Worm (Caenorhabditis elegans) whole organism, L4 larva: Measurements from ENCODE around the gene R04E5.8.
A peak's percentile ranks its signal among the peaks of the same experiment; 100 is the strongest.

Experiments
- F37D6.2 ChIP-seq: sonication (generic microtip); optimal IDR thresholded peaks from 2 replicates; lab custom pipeline; 2016; ENCODE audit warnings: mild to moderate bottlenecking, missing genetic modification characterization, missing compliant biosample characterization
- Y75B8A.6 ChIP-seq: fragments of 200-800 bp; sonication (Bioruptor generic); IDR thresholded peaks from 2 replicates; pipeline ENCODE4 v1.3.6; 2022; ENCODE audit warnings: missing genetic modification reagents, missing genetic modification characterization, missing compliant biosample characterization
- ZK337.2 ChIP-seq: fragments of 200-800 bp; sonication (Bioruptor generic); IDR thresholded peaks from 2 replicates; pipeline ENCODE4 v1.3.6; 2022; ENCODE audit warnings: missing genetic modification reagents, missing genetic modification characterization, missing compliant biosample characterization
- ZK546.5 ChIP-seq, 2 experiments: sonication (generic microtip); optimal IDR thresholded peaks; 2 replicates each; lab custom pipeline; 2017; ENCODE audit warnings: missing biosample characterization in 2 of 2, missing genetic modification characterization in 2 of 2
- aha-1 ChIP-seq: fragments of 150-350 bp; peaks from one replicate; lab custom pipeline; 2014; ENCODE audit warnings: missing biosample characterization, missing genetic modification characterization
- arid-1 ChIP-seq: fragments of 200-800 bp; sonication (Bioruptor generic); conservative IDR thresholded peaks from 2 replicates; pipeline ENCODE4 v1.3.6; 2022; ENCODE audit warnings: missing genetic modification reagents, missing genetic modification characterization, missing compliant biosample characterization
- attf-4 ChIP-seq: sonication (generic microtip); optimal IDR thresholded peaks from 3 replicates; lab custom pipeline; 2017; ENCODE audit warnings: missing biosample characterization, missing genetic modification characterization
- ceh-20 ChIP-seq: fragments of 200-800 bp; sonication (Bioruptor generic); IDR thresholded peaks from 2 replicates; pipeline ENCODE4 v1.3.6; 2022; ENCODE audit warnings: missing genetic modification reagents, missing genetic modification characterization, missing compliant biosample characterization
- ceh-28 ChIP-seq: fragments of 150-350 bp; optimal IDR thresholded peaks from 2 replicates; lab custom pipeline; 2014; ENCODE audit warnings: missing biosample characterization, missing genetic modification reagents, missing genetic modification characterization
- ceh-44 ChIP-seq: fragments of 200-800 bp; sonication (Bioruptor generic); IDR thresholded peaks from 2 replicates; pipeline ENCODE4 v1.3.6; 2022; ENCODE audit warnings: missing genetic modification reagents, missing genetic modification characterization, missing compliant biosample characterization
- ceh-62 ChIP-seq: sonication (generic microtip); optimal IDR thresholded peaks from 2 replicates; lab custom pipeline; 2017; ENCODE audit warnings: missing biosample characterization, missing genetic modification characterization
- ces-1 ChIP-seq: fragments of 150-350 bp; sonication (generic microtip); optimal IDR thresholded peaks from 4 replicates; lab custom pipeline; 2014; ENCODE audit warnings: missing biosample characterization, missing genetic modification reagents, missing genetic modification characterization
- ctbp-1 ChIP-seq: fragments of 200-800 bp; sonication (Bioruptor generic); IDR thresholded peaks from 2 replicates; pipeline ENCODE4 v1.3.6; 2022; ENCODE audit warnings: missing genetic modification reagents, missing genetic modification characterization, missing compliant biosample characterization
- daf-16 ChIP-seq, 3 experiments: sonication (generic microtip); optimal IDR thresholded peaks; 2 replicates each; lab custom pipeline; 2016 to 2017; ENCODE audit warnings: missing genetic modification characterization in 3 of 3, missing genetic modification reagents in 3 of 3, mild to moderate bottlenecking in 2 of 3, missing compliant biosample characterization in 2 of 3, missing biosample characterization in 1 of 3, moderate library complexity in 1 of 3
- daf-8 ChIP-seq: fragments of 200-800 bp; sonication (Bioruptor generic); IDR thresholded peaks from 2 replicates; pipeline ENCODE4 v1.3.6; 2022; ENCODE audit warnings: missing genetic modification characterization, missing compliant biosample characterization
- dmd-6 ChIP-seq: fragments of 200-800 bp; sonication (Bioruptor generic); IDR thresholded peaks from 2 replicates; pipeline ENCODE4 v1.3.6; 2022; ENCODE audit warnings: missing genetic modification reagents, missing genetic modification characterization, missing compliant biosample characterization
- egl-27 ChIP-seq: sonication (generic microtip); optimal IDR thresholded peaks from 3 replicates; lab custom pipeline; 2017; ENCODE audit warnings: missing biosample characterization, missing genetic modification reagents, missing genetic modification characterization
- egl-43 ChIP-seq: fragments of 200-800 bp; sonication (Bioruptor generic); IDR thresholded peaks from 2 replicates; pipeline ENCODE4 v1.3.6; 2022; ENCODE audit warnings: missing genetic modification reagents, missing genetic modification characterization, missing compliant biosample characterization
- gei-8 ChIP-seq: fragments of 200-800 bp; sonication (Bioruptor generic); optimal IDR thresholded peaks from 2 replicates; lab custom pipeline; 2018; ENCODE audit warnings: mild to moderate bottlenecking, missing genetic modification characterization, missing compliant biosample characterization
- hif-1 ChIP-seq, 2 experiments: sonication (generic microtip); optimal IDR thresholded peaks; 2 replicates each; lab custom pipeline; 2016 to 2017; ENCODE audit warnings: missing compliant biosample characterization in 2 of 2, missing genetic modification characterization in 2 of 2, missing genetic modification reagents in 2 of 2, missing genotype in 2 of 2, mild to moderate bottlenecking in 1 of 2
- hlh-11 ChIP-seq: fragments of 200-800 bp; sonication (Bioruptor generic); optimal IDR thresholded peaks from 2 replicates; lab custom pipeline; 2018; ENCODE audit warnings: mild to moderate bottlenecking, missing genetic modification characterization, missing compliant biosample characterization
- hlh-30 ChIP-seq: sonication (generic microtip); optimal IDR thresholded peaks from 2 replicates; lab custom pipeline; 2017; ENCODE audit warnings: antibody characterized with exemption, mild to moderate bottlenecking, missing genetic modification characterization, missing compliant biosample characterization; ENCODE audit not compliant: insufficient read depth
- hmg-1.1 ChIP-seq: fragments of 200-800 bp; sonication (Bioruptor generic); IDR thresholded peaks from 2 replicates; pipeline ENCODE4 v1.3.6; 2022; ENCODE audit warnings: missing genetic modification reagents, missing genetic modification characterization, missing compliant biosample characterization
- lin-15B ChIP-seq: fragments of 150-350 bp; sonication (generic microtip); optimal IDR thresholded peaks from 3 replicates; lab custom pipeline; 2014; ENCODE audit warnings: missing biosample characterization, missing genetic modification characterization
- lin-29 ChIP-seq: fragments of 200-800 bp; sonication (Bioruptor generic); IDR thresholded peaks from 2 replicates; pipeline ENCODE4 v1.3.6; 2022; ENCODE audit warnings: missing genetic modification reagents, missing genetic modification characterization, missing compliant biosample characterization
- lin-38 ChIP-seq: fragments of 200-800 bp; sonication (Bioruptor generic); IDR thresholded peaks from 2 replicates; pipeline ENCODE4 v1.3.6; 2022; ENCODE audit warnings: missing genetic modification reagents, missing genetic modification characterization, missing compliant biosample characterization
- lin-39 ChIP-seq: fragments of 150-350 bp; optimal IDR thresholded peaks from 2 replicates; lab custom pipeline; 2014; ENCODE audit warnings: missing biosample characterization, missing genetic modification reagents, missing genetic modification characterization
- lsy-2 ChIP-seq, 2 experiments: fragments of 150-350 bp in 1 of 2; sonication (generic microtip) in 1 of 2; optimal IDR thresholded peaks; 2 replicates each; lab custom pipeline; 2014 to 2017; ENCODE audit warnings: missing biosample characterization in 2 of 2, missing genetic modification characterization in 2 of 2
- mdl-1 ChIP-seq, 2 experiments: fragments of 150-350 bp in 1 of 2; sonication (generic microtip) in 1 of 2; optimal IDR thresholded peaks; 2 replicates each; lab custom pipeline; 2014 to 2017; ENCODE audit warnings: missing biosample characterization in 2 of 2, missing genetic modification characterization in 2 of 2
- mep-1 ChIP-seq: fragments of 150-350 bp; sonication (generic microtip); optimal IDR thresholded peaks from 3 replicates; lab custom pipeline; 2014; ENCODE audit warnings: missing biosample characterization, missing genetic modification characterization
- mxl-3 ChIP-seq: fragments of 200-800 bp; sonication (Bioruptor generic); optimal IDR thresholded peaks from 2 replicates; lab custom pipeline; 2018; ENCODE audit warnings: mild to moderate bottlenecking, missing genetic modification characterization, missing compliant biosample characterization
- nhr-11 ChIP-seq: fragments of 150-350 bp; optimal IDR thresholded peaks from 2 replicates; lab custom pipeline; 2014; ENCODE audit warnings: missing biosample characterization, missing genetic modification characterization
- nhr-6 ChIP-seq: fragments of 150-350 bp; optimal IDR thresholded peaks from 2 replicates; lab custom pipeline; 2014; ENCODE audit warnings: missing biosample characterization, missing genetic modification characterization
- php-3 ChIP-seq: fragments of 200-800 bp; sonication (Bioruptor generic); IDR thresholded peaks from 2 replicates; pipeline ENCODE4 v1.3.6; 2022; ENCODE audit warnings: missing genetic modification reagents, missing genetic modification characterization, missing compliant biosample characterization
- rbr-2 ChIP-seq: sonication (generic microtip); optimal IDR thresholded peaks from 2 replicates; lab custom pipeline; 2016; ENCODE audit warnings: missing genotype, missing genetic modification characterization, missing compliant biosample characterization
- set-16 ChIP-seq: fragments of 200-800 bp; sonication (Bioruptor generic); IDR thresholded peaks from 2 replicates; pipeline ENCODE4 v1.3.6; 2022; ENCODE audit warnings: missing genetic modification reagents, missing genetic modification characterization, missing compliant biosample characterization
- vab-7 ChIP-seq: fragments of 200-800 bp; sonication (Bioruptor generic); IDR thresholded peaks from 2 replicates; pipeline ENCODE4 v1.3.6; 2022; ENCODE audit warnings: missing genetic modification reagents, missing genetic modification characterization, missing compliant biosample characterization
- ztf-11 ChIP-seq: fragments of 150-350 bp; optimal IDR thresholded peaks from 2 replicates; lab custom pipeline; 2014; ENCODE audit warnings: missing biosample characterization, missing genetic modification characterization

The R04E5.8 gene

DNA sequence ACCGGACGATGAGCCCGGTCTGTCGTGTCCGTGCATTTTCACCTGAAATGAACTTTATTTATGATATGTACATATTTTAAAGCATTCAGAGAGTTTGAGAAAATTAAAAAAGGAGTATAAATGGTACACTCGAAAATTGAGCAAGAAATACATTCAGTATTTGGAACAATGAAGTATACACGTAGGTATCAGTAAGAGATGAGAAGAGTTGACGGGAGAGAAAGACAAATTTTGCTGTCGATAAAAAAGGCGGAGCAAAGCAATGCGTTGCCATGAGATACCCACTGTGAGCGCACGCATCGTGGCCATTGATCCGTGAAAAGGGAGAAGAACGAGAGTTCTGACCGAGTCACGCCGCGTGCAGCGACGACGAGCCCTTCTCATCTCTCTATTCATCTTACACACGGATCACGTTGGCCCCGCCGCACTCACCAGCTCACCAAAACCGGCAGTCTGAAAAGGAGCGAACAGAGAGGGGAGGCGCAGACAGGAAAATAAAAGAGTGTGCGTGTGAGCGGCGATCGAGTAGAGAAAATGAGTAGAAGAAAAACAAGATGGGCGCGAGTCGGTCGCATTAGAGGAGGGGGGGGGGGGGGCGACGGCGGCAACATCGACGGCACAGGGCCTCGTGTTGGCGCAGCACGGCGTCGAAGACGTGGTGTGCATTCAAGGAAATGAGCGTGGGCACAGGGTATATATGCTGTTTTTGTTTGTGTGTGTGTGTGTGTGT lies at the start of gene R04E5.8:
Gene R04E5.8 (minus strand): TSS at position 51 of the 730 bp plus-strand sequence.
- TF ChIP-seq ceh-28 (tag; lab: Kevin White, UChicago) (no peak), ZK337.2 (no peak), egl-43 (GFP tag; lab: Robert Waterston, UW) (peak; percentile 77; the same call in 1 of the 2 replicates), daf-16 (GFP tag; optimal IDR thresholded peaks at IDR 0.05; lab: Kevin White, UChicago) (no peak), daf-16 (tag; optimal IDR thresholded peaks at IDR 0.05; lab: Kevin White, UChicago) (no peak), ztf-11 (tag; lab: Kevin White, UChicago) (no peak), daf-8 (GFP tag; lab: Robert Waterston, UW) (no peak), nhr-6 (tag; lab: Kevin White, UChicago) (no peak), hif-1 (tag; optimal IDR thresholded peaks at IDR 0.05; lab: Kevin White, UChicago) (peak in 1 of 2 experiments; percentile 48), egl-27 (tag; lab: Kevin White, UChicago) (no peak), ceh-44 (GFP tag; lab: Robert Waterston, UW) (0 out of 2 replicates have a peak, but pooled peaks have one; percentile 4), attf-4 (no peak), ctbp-1 (GFP tag; lab: Robert Waterston, UW) (peak; percentile 77), ceh-20 (0 out of 2 replicates have a peak, but pooled peaks have one; percentile 27), aha-1 (peak; percentile 39), mdl-1 (tag; optimal IDR thresholded peaks at IDR 0.05; lab: Kevin White, UChicago) (peak in 1 of 2 experiments; percentile 78), lin-39 (tag; lab: Kevin White, UChicago) (no peak), lin-38 (peak; percentile 25; the same call in 1 of the 2 replicates), Y75B8A.6 (no peak), vab-7 (GFP tag; lab: Robert Waterston, UW) (no peak), nhr-11 (tag; lab: Kevin White, UChicago) (peak; percentile 25), arid-1 (no peak), hmg-1.1 (peak; percentile 58), ZK546.5 (tag; optimal IDR thresholded peaks at IDR 0.05; lab: Kevin White, UChicago) (no peak), mxl-3 (GFP tag; lab: Kevin White, UChicago) (peak; percentile 72), lin-29 (GFP tag; lab: Robert Waterston, UW) (no peak), lsy-2 (tag; optimal IDR thresholded peaks at IDR 0.05; lab: Kevin White, UChicago) (peak in 1 of 2 experiments; percentile 38), ces-1 (GFP tag; lab: Kevin White, UChicago) (no peak), F37D6.2 (tag; lab: Kevin White, UChicago) (peak; percentile 38), php-3 (GFP tag; lab: Robert Waterston, UW) (0 out of 2 replicates have a peak, but pooled peaks have one; percentile 22), hlh-30 (peak; percentile 84), lin-15B (tag; lab: Kevin White, UChicago) (no peak), set-16 (GFP tag; lab: Robert Waterston, UW) (peak; percentile 93), rbr-2 (tag; lab: Kevin White, UChicago) (peak; percentile 73), mep-1 (tag; lab: Kevin White, UChicago) (peak; percentile 51), gei-8 (GFP tag; lab: Kevin White, UChicago) (no peak), ceh-62 (no peak), dmd-6 (0 out of 2 replicates have a peak, but pooled peaks have one; percentile 14), hlh-11 (peak; percentile 14)

DNA sequence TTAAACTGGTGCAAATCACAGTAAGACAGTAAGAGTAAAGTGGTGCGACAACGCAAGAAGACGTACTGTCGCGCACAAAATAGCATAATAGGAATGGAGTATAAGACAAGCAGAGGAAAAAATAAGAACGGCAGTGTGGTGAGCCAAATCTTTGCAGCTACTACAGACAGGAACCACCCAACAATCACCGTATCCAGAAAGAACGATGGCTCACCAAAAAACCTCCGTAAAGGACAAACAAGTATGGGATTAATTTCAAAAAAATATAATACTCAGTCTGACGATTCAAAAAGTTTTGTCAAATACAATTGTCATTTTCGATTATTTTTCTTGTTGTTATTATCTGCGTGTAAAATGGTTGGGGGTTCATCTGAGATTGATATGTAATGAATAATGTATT lies 48.5 kb upstream of the R04E5.8 start:
- peak; percentile 93 for TF ChIP-seq aha-1
- no peak for TF ChIP-seq php-3 (GFP tag; lab: Robert Waterston, UW)
